Fruit fly (Drosophila melanogaster) whole organism, embryonic: Measurements from ENCODE around the gene CG34453.

Experiments used
- C15 ChIP-seq: fragments of 200-800 bp; sonication (Bioruptor generic); IDR thresholded peaks from 3 replicates; pipeline ENCODE4 v1.3.6; 2022; ENCODE audit warnings: missing biosample characterization, missing genetic modification characterization
- CG10209 ChIP-seq: fragments of 200-800 bp; sonication (Bioruptor generic); optimal IDR thresholded peaks from 3 replicates; lab custom pipeline; 2017; ENCODE audit warnings: missing biosample characterization, mild to moderate bottlenecking, missing genetic modification characterization, missing genetic modification reagents
- CG10366 ChIP-seq: fragments of 200-800 bp; sonication (Bioruptor generic); IDR thresholded peaks from 2 replicates; pipeline ENCODE4 v1.3.6; 2022; ENCODE audit warnings: missing biosample characterization, missing genetic modification characterization
- CG11085 ChIP-seq: fragments of 200-800 bp; sonication (Bioruptor generic); IDR thresholded peaks from 2 replicates; pipeline ENCODE4 v1.3.6; 2022; ENCODE audit warnings: missing biosample characterization, missing genetic modification characterization
- CG11696 ChIP-seq: fragments of 200-800 bp; sonication (Bioruptor generic); IDR thresholded peaks from 2 replicates; pipeline ENCODE4 v1.3.6; 2022; ENCODE audit warnings: missing biosample characterization, missing genetic modification characterization
- CG12071 ChIP-seq: fragments of 200-800 bp; sonication (Bioruptor generic); optimal IDR thresholded peaks from 3 replicates; lab custom pipeline; 2018; ENCODE audit warnings: missing biosample characterization, mild to moderate bottlenecking, missing genetic modification characterization
- CG12744 ChIP-seq: fragments of 200-800 bp; sonication (Bioruptor generic); optimal IDR thresholded peaks from 2 replicates; lab custom pipeline; 2016; ENCODE audit warnings: missing biosample characterization, missing genetic modification characterization
- CG13775 ChIP-seq: fragments of 200-800 bp; sonication (Bioruptor generic); optimal IDR thresholded peaks from 3 replicates; lab custom pipeline; 2017; ENCODE audit warnings: missing biosample characterization, mild to moderate bottlenecking, missing genetic modification characterization
- CG15073 ChIP-seq: fragments of 200-800 bp; sonication (Bioruptor generic); optimal IDR thresholded peaks from 2 replicates; lab custom pipeline; 2016; ENCODE audit warnings: missing biosample characterization, missing genetic modification characterization
- CG15269 ChIP-seq: fragments of 200-800 bp; sonication (Bioruptor generic); optimal IDR thresholded peaks from 2 replicates; lab custom pipeline; 2018; ENCODE audit warnings: missing biosample characterization, mild to moderate bottlenecking, missing genetic modification characterization, moderate library complexity
- CG15479 ChIP-seq: fragments of 200-800 bp; sonication (Bioruptor generic); optimal IDR thresholded peaks from 3 replicates; lab custom pipeline; 2019; ENCODE audit warnings: missing biosample characterization, mild to moderate bottlenecking, missing genetic modification characterization, moderate library complexity
- CG33213 ChIP-seq: fragments of 200-800 bp; sonication (Bioruptor generic); optimal IDR thresholded peaks from 3 replicates; lab custom pipeline; 2016; ENCODE audit warnings: missing biosample characterization, missing genetic modification characterization
- CG3847 ChIP-seq: fragments of 200-800 bp; sonication (Bioruptor generic); IDR thresholded peaks from 2 replicates; pipeline ENCODE4 v1.3.6; 2022; ENCODE audit warnings: missing biosample characterization, missing genetic modification characterization
- CG42726 ChIP-seq: fragments of 200-800 bp; sonication (Bioruptor generic); IDR thresholded peaks from 2 replicates; pipeline ENCODE4 v1.3.6; 2022; ENCODE audit warnings: missing biosample characterization, missing genetic modification characterization; ENCODE audit not compliant: partially characterized antibody
- CG6791 ChIP-seq: fragments of 200-800 bp; sonication (Bioruptor generic); IDR thresholded peaks from 3 replicates; pipeline ENCODE4 v1.3.6; 2022; ENCODE audit warnings: missing biosample characterization, missing genetic modification characterization; ENCODE audit not compliant: partially characterized antibody
- CG7556 ChIP-seq: fragments of 200-800 bp; sonication (Bioruptor generic); optimal IDR thresholded peaks from 2 replicates; lab custom pipeline; 2017; ENCODE audit warnings: missing biosample characterization, mild to moderate bottlenecking, missing genetic modification characterization
- CG8089 ChIP-seq: fragments of 200-800 bp; sonication (Bioruptor generic); optimal IDR thresholded peaks from 3 replicates; lab custom pipeline; 2016; ENCODE audit warnings: missing biosample characterization, missing genetic modification characterization
- CG8281 ChIP-seq: fragments of 200-800 bp; sonication (Bioruptor generic); optimal IDR thresholded peaks from 2 replicates; lab custom pipeline; 2018; ENCODE audit warnings: missing biosample characterization, mild to moderate bottlenecking, missing genetic modification characterization, moderate library complexity
- CoRest ChIP-seq: fragments of 200-800 bp; sonication (Bioruptor generic); optimal IDR thresholded peaks from 3 replicates; lab custom pipeline; 2018; ENCODE audit warnings: missing biosample characterization, mild to moderate bottlenecking, missing genetic modification characterization, moderate library complexity
- D19A ChIP-seq: fragments of 200-800 bp; optimal IDR thresholded peaks from 3 replicates; lab custom pipeline; 2019; ENCODE audit warnings: missing biosample characterization, mild to moderate bottlenecking, missing genetic modification characterization, moderate library complexity
- Dll ChIP-seq: fragments of 200-800 bp; sonication (Bioruptor generic); IDR thresholded peaks from 4 replicates; pipeline ENCODE4 v1.3.6; 2022; ENCODE audit warnings: missing biosample characterization, missing genetic modification characterization; ENCODE audit not compliant: partially characterized antibody
- Fer2 ChIP-seq: fragments of 200-800 bp; sonication (Bioruptor generic); optimal IDR thresholded peaks from 2 replicates; lab custom pipeline; 2018; ENCODE audit warnings: missing biosample characterization, mild to moderate bottlenecking, missing genetic modification characterization, moderate library complexity
- H2.0 ChIP-seq: fragments of 200-800 bp; sonication (Bioruptor generic); IDR thresholded peaks from 2 replicates; pipeline ENCODE4 v1.3.6; 2022; ENCODE audit warnings: missing biosample characterization, missing genetic modification characterization
- Hey ChIP-seq: fragments of 200-800 bp; sonication (Bioruptor generic); optimal IDR thresholded peaks from 3 replicates; lab custom pipeline; 2018; ENCODE audit warnings: missing biosample characterization, mild to moderate bottlenecking, missing genetic modification characterization
- MESR4 ChIP-seq: fragments of 200-800 bp; sonication (Bioruptor generic); optimal IDR thresholded peaks from 2 replicates; lab custom pipeline; 2018; ENCODE audit warnings: missing biosample characterization, mild to moderate bottlenecking, missing genetic modification characterization, moderate library complexity
- Mes4 ChIP-seq: fragments of 200-800 bp; sonication (Bioruptor generic); optimal IDR thresholded peaks from 2 replicates; lab custom pipeline; 2016; ENCODE audit warnings: missing biosample characterization, missing genetic modification characterization
- Pdp1 ChIP-seq, 2 experiments: fragments of 200-800 bp; sonication (Bioruptor generic); optimal IDR thresholded peaks; 3 replicates each; lab custom pipeline; 2016; ENCODE audit warnings: missing biosample characterization in 2 of 2, missing genetic modification characterization in 2 of 2, mild to moderate bottlenecking in 1 of 2, moderate library complexity in 1 of 2
- bab2 ChIP-seq: fragments of 200-800 bp; sonication (Bioruptor generic); optimal IDR thresholded peaks from 2 replicates; lab custom pipeline; 2016; ENCODE audit warnings: missing biosample characterization, missing genetic modification characterization
- btn ChIP-seq: fragments of 200-800 bp; sonication (Bioruptor generic); optimal IDR thresholded peaks from 2 replicates; lab custom pipeline; 2016; ENCODE audit warnings: missing biosample characterization, missing genetic modification characterization
- caup ChIP-seq: fragments of 200-800 bp; sonication (Bioruptor generic); optimal IDR thresholded peaks from 3 replicates; lab custom pipeline; 2017; ENCODE audit warnings: missing biosample characterization, mild to moderate bottlenecking, missing genetic modification characterization, moderate library complexity; ENCODE audit not compliant: severe bottlenecking
- dmrt99B ChIP-seq: fragments of 200-800 bp; sonication (Bioruptor generic); optimal IDR thresholded peaks from 2 replicates; lab custom pipeline; 2018; ENCODE audit warnings: missing biosample characterization, mild to moderate bottlenecking, missing genetic modification characterization, moderate library complexity
- ems ChIP-seq: fragments of 200-800 bp; sonication (Bioruptor generic); optimal IDR thresholded peaks from 3 replicates; lab custom pipeline; 2016; ENCODE audit warnings: missing biosample characterization, missing genetic modification characterization
- fd102C ChIP-seq: fragments of 200-800 bp; sonication (Bioruptor generic); optimal IDR thresholded peaks from 2 replicates; lab custom pipeline; 2018; ENCODE audit warnings: missing biosample characterization, mild to moderate bottlenecking, missing genetic modification characterization, moderate library complexity
- fd64A ChIP-seq: fragments of 200-800 bp; sonication (Bioruptor generic); optimal IDR thresholded peaks from 3 replicates; lab custom pipeline; 2018; ENCODE audit warnings: missing biosample characterization, mild to moderate bottlenecking, missing genetic modification characterization
- fu2 ChIP-seq: fragments of 200-800 bp; sonication (Bioruptor generic); optimal IDR thresholded peaks from 2 replicates; lab custom pipeline; 2016; ENCODE audit warnings: missing biosample characterization, missing genetic modification characterization
- grn ChIP-seq: fragments of 200-800 bp; sonication (Bioruptor generic); optimal IDR thresholded peaks from 3 replicates; lab custom pipeline; 2017; ENCODE audit warnings: missing biosample characterization, missing genetic modification characterization
- hb ChIP-seq: fragments of 200-800 bp; sonication (Bioruptor generic); IDR thresholded peaks from 3 replicates; pipeline ENCODE4 v1.3.6; 2022; ENCODE audit warnings: missing biosample characterization, missing genetic modification characterization; ENCODE audit not compliant: partially characterized antibody
- ind ChIP-seq: fragments of 200-800 bp; sonication (Bioruptor generic); optimal IDR thresholded peaks from 3 replicates; lab custom pipeline; 2016; ENCODE audit warnings: missing biosample characterization, missing genetic modification characterization
- kah ChIP-seq: fragments of 200-800 bp; sonication (Bioruptor generic); optimal IDR thresholded peaks from 2 replicates; lab custom pipeline; 2018; ENCODE audit warnings: missing biosample characterization, mild to moderate bottlenecking, missing genetic modification characterization
- oc ChIP-seq: fragments of 200-800 bp; sonication (Bioruptor generic); optimal IDR thresholded peaks from 2 replicates; lab custom pipeline; 2018; ENCODE audit warnings: missing biosample characterization, mild to moderate bottlenecking, missing genetic modification characterization, moderate library complexity
- phol ChIP-seq: fragments of 200-800 bp; sonication (Bioruptor generic); optimal IDR thresholded peaks from 3 replicates; lab custom pipeline; 2018; ENCODE audit warnings: missing biosample characterization, mild to moderate bottlenecking, missing genetic modification characterization, moderate library complexity
- pita ChIP-seq: fragments of 200-800 bp; sonication (Bioruptor generic); optimal IDR thresholded peaks from 2 replicates; lab custom pipeline; 2017; ENCODE audit warnings: missing biosample characterization, mild to moderate bottlenecking, missing genetic modification characterization
- pum ChIP-seq: fragments of 200-800 bp; sonication (Bioruptor generic); optimal IDR thresholded peaks from 2 replicates; lab custom pipeline; 2016; ENCODE audit warnings: missing biosample characterization, missing genetic modification characterization
- ro ChIP-seq: fragments of 200-800 bp; sonication (Bioruptor generic); IDR thresholded peaks from 2 replicates; pipeline ENCODE4 v1.3.6; 2022; ENCODE audit warnings: missing biosample characterization, missing genetic modification characterization
- scrt ChIP-seq: fragments of 200-800 bp; sonication (Bioruptor generic); optimal IDR thresholded peaks from 2 replicates; lab custom pipeline; 2018; ENCODE audit warnings: missing biosample characterization, mild to moderate bottlenecking, missing genetic modification characterization, moderate library complexity
- sens ChIP-seq: fragments of 200-800 bp; sonication (Bioruptor generic); peaks from one replicate; lab custom pipeline; 2016; ENCODE audit warnings: missing biosample characterization, missing genetic modification characterization
- vfl ChIP-seq: fragments of 200-800 bp; sonication (Bioruptor generic); optimal IDR thresholded peaks from 2 replicates; lab custom pipeline; 2016; ENCODE audit warnings: missing biosample characterization, missing genetic modification characterization
- vvl ChIP-seq: fragments of 200-800 bp; sonication (Bioruptor generic); IDR thresholded peaks from 2 replicates; pipeline ENCODE4 v1.3.6; 2022; ENCODE audit warnings: missing biosample characterization, missing genetic modification characterization
- wdn ChIP-seq: fragments of 200-800 bp; sonication (Bioruptor generic); IDR thresholded peaks from 2 replicates; pipeline ENCODE4 v1.3.6; 2022; ENCODE audit warnings: missing biosample characterization, missing genetic modification characterization

The CG34453 gene

DNA sequence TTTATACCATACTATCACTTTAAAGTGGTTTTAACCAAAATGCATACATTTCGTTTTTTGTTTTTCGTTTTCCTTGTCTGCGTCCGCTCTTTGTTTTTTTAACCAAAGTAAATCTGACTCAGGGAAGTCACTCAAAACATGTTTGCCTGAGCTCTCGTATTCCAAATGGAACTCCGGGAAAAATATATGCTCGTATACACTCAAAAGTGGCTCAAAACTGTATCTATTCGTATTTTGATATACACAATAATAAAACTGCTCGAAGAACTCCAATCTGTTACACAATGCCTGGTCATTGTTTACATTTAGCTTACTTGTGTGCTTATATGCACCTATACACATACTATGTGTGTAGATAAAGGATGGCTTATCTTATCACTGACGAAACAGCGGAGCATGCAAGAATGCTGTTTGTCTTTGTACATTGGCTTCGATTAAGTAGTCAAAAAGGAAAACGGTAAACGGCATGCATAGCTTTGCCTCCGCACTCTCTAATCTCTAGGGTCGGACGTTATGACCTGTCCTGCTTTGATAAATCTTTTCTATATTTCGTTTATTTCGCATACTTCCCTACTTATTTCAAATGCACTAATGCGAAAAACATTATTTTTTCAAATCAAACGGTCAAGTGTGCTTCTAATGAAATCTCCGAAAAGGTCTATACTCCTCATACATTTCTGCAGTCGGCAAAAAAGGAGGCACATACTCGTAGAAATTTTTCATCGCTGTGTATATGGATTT, 37.8 kb upstream of the CG34453 start, which contains the start of gene miple2 (continued):
- TF ChIP-seq wdn (no peak), kah (GFP tag; lab: Kevin White, UChicago) (peak; percentile 41), Mes4 (no peak), dmrt99B (peak; percentile 61), CG8089 (peak; percentile 43), Pdp1 (GFP tag; optimal IDR thresholded peaks at IDR 0.05; lab: Kevin White, UChicago) (peak; percentile 20 to 100), sens (GFP tag; lab: Kevin White, UChicago) (peak; percentile 84), CG6791 (GFP tag; lab: Robert Waterston, UW) (no peak), CG11085 (no peak), CG15269 (tag; lab: Kevin White, UChicago) (peak; percentile 20), vfl (GFP tag; lab: Kevin White, UChicago) (no peak), MESR4 (GFP tag; lab: Kevin White, UChicago) (peak; percentile 12), CG7556 (GFP tag; lab: Kevin White, UChicago) (peak; percentile 79), vvl (GFP tag; lab: Robert Waterston, UW) (no peak), grn (GFP tag; lab: Kevin White, UChicago) (peak; percentile 84), phol (tag; lab: Kevin White, UChicago) (peak; percentile 47), ind (peak; percentile 23), caup (GFP tag; lab: Kevin White, UChicago) (peak; percentile 28), btn (GFP tag; lab: Kevin White, UChicago) (peak; percentile 48), ro (GFP tag; lab: Robert Waterston, UW) (no peak), pum (peak; percentile 39), oc (tag; lab: Kevin White, UChicago) (peak; percentile 29), CG13775 (peak; percentile 42), H2.0 (no peak), CG3847 (GFP tag; lab: Robert Waterston, UW) (no peak), CG10366 (GFP tag; lab: Robert Waterston, UW) (no peak), CG12744 (GFP tag; lab: Kevin White, UChicago) (peak; percentile 40), pita (GFP tag; lab: Kevin White, UChicago) (no peak), C15 (GFP tag; lab: Robert Waterston, UW) (no peak), CoRest (tag; lab: Kevin White, UChicago) (peak; percentile 43), D19A (tag; lab: Kevin White, UChicago) (peak; percentile 62), CG42726 (no peak), CG33213 (GFP tag; lab: Kevin White, UChicago) (peak; percentile 37), fd64A (GFP tag; lab: Kevin White, UChicago) (peak; percentile 70), CG8281 (tag; lab: Kevin White, UChicago) (peak; percentile 15), CG15479 (peak; percentile 93), bab2 (GFP tag; lab: Kevin White, UChicago) (no peak), hb (GFP tag; lab: Robert Waterston, UW) (no peak), CG11696 (no peak), CG10209 (peak; percentile 59), CG12071 (peak; percentile 13), scrt (peak; percentile 11), fd102C (GFP tag; lab: Kevin White, UChicago) (peak; percentile 80), CG15073 (GFP tag; lab: Kevin White, UChicago) (no peak), fu2 (no peak), ems (GFP tag; lab: Kevin White, UChicago) (no peak), Hey (tag; lab: Kevin White, UChicago) (peak; percentile 23), Fer2 (tag; lab: Kevin White, UChicago) (no peak), Dll (GFP tag; lab: Robert Waterston, UW) (no peak)
